Worm (Caenorhabditis elegans) whole organism, L4 larva: Measurements from ENCODE around the gene him-14.

Experiments used
- F10B5.3 ChIP-seq: sonication (generic microtip); optimal IDR thresholded peaks from 2 replicates; lab custom pipeline; 2016; ENCODE audit warnings: mild to moderate bottlenecking, missing genetic modification characterization, missing compliant biosample characterization
- egl-43 ChIP-seq: fragments of 200-800 bp; sonication (Bioruptor generic); IDR thresholded peaks from 2 replicates; pipeline ENCODE4 v1.3.6; 2022; ENCODE audit warnings: missing genetic modification reagents, missing genetic modification characterization, missing compliant biosample characterization
- hmg-1.1 ChIP-seq: fragments of 200-800 bp; sonication (Bioruptor generic); IDR thresholded peaks from 2 replicates; pipeline ENCODE4 v1.3.6; 2022; ENCODE audit warnings: missing genetic modification reagents, missing genetic modification characterization, missing compliant biosample characterization
- jun-1 ChIP-seq: fragments of 150-350 bp; optimal IDR thresholded peaks from 2 replicates; lab custom pipeline; 2014; ENCODE audit warnings: missing biosample characterization, missing genetic modification reagents, missing genetic modification characterization
- lir-3 ChIP-seq: sonication (generic microtip); optimal IDR thresholded peaks from 2 replicates; lab custom pipeline; 2016; ENCODE audit warnings: mild to moderate bottlenecking, missing genetic modification characterization, missing compliant biosample characterization
- lsy-2 ChIP-seq, 2 experiments: fragments of 150-350 bp in 1 of 2; sonication (generic microtip) in 1 of 2; optimal IDR thresholded peaks; 2 replicates each; lab custom pipeline; 2014 to 2017; ENCODE audit warnings: missing biosample characterization in 2 of 2, missing genetic modification characterization in 2 of 2
- madf-9 ChIP-seq: fragments of 200-800 bp; sonication (Bioruptor generic); conservative IDR thresholded peaks from 2 replicates; pipeline ENCODE4 v1.3.6; 2022; ENCODE audit warnings: missing genetic modification reagents, missing genetic modification characterization, missing compliant biosample characterization
- nhr-28 ChIP-seq: fragments of 150-350 bp; optimal IDR thresholded peaks from 2 replicates; lab custom pipeline; 2014; ENCODE audit warnings: missing biosample characterization, missing genetic modification characterization
- pha-4 ChIP-seq, 2 experiments: fragments of 150-350 bp in 1 of 2; fragments of 200-800 bp in 1 of 2; sonication (Bioruptor generic) in 1 of 2; IDR thresholded peaks in 1 of 2; optimal IDR thresholded peaks in 1 of 2; 2 replicates each; pipeline versions ENCODE4 v1.3.6 to Lab custom; 2014 to 2022; ENCODE audit warnings: missing genetic modification characterization in 2 of 2, missing genetic modification reagents in 2 of 2, missing biosample characterization in 1 of 2, missing compliant biosample characterization in 1 of 2
- skn-1 ChIP-seq: fragments of 150-350 bp; optimal IDR thresholded peaks from 2 replicates; lab custom pipeline; 2014; ENCODE audit warnings: missing biosample characterization, missing genetic modification characterization
- unc-62 ChIP-seq, 3 experiments: fragments of 150-350 bp in 1 of 3; sonication (generic microtip); optimal IDR thresholded peaks in 2 of 3; peaks in 1 of 3; 1 replicate in 1 of 3; 2 replicates in 2 of 3; lab custom pipeline; 2014 to 2017; ENCODE audit warnings: missing biosample characterization in 3 of 3, missing genetic modification characterization in 3 of 3, missing genetic modification reagents in 3 of 3, missing genotype in 1 of 3

- TF ChIP-seq skn-1 (tag; lab: Kevin White, UChicago) (no peak), pha-4 (GFP tag; IDR thresholded peaks at IDR 0.05; lab: Robert Waterston, UW) (no peak), pha-4 (tag; optimal IDR thresholded peaks at IDR 0.05; lab: Kevin White, UChicago) (no peak), unc-62 (GFP tag; optimal IDR thresholded peaks at IDR 0.05 in 1 of 2; lab: Kevin White, UChicago) (no peak), unc-62 (tag; optimal IDR thresholded peaks at IDR 0.05; lab: Kevin White, UChicago) (no peak), hmg-1.1 (GFP tag; lab: Robert Waterston, UW) (no peak), egl-43 (GFP tag; lab: Robert Waterston, UW) (no peak), madf-9 (GFP tag; lab: Robert Waterston, UW) (no peak), nhr-28 (tag; lab: Kevin White, UChicago) (no peak), lsy-2 (tag; optimal IDR thresholded peaks at IDR 0.05; lab: Kevin White, UChicago) (no peak), F10B5.3 (tag; lab: Kevin White, UChicago) (no peak), jun-1 (tag; lab: Kevin White, UChicago) (no peak), lir-3 (no peak)
Observed at ce11 chrII:7037659-7038342, 32.0 kb downstream of the him-14 start, which contains the start of gene cin-4.
